Worm (Caenorhabditis elegans) whole organism, L3 larva: ENCODE data around the gene str-135.

Experiments
- ZK546.5 ChIP-seq: sonication (generic microtip); optimal IDR thresholded peaks from 2 replicates; lab custom pipeline; 2017; ENCODE audit warnings: missing biosample characterization, missing genetic modification characterization
- aly-2 ChIP-seq: fragments of 150-350 bp; optimal IDR thresholded peaks from 2 replicates; lab custom pipeline; 2014; ENCODE audit warnings: missing biosample characterization, missing genetic modification characterization
- ceh-16 ChIP-seq: sonication (generic microtip); optimal IDR thresholded peaks from 2 replicates; lab custom pipeline; 2017; ENCODE audit warnings: missing biosample characterization, missing genetic modification characterization
- ceh-9 ChIP-seq: sonication (generic microtip); optimal IDR thresholded peaks from 2 replicates; lab custom pipeline; 2018; ENCODE audit warnings: missing biosample characterization, missing genetic modification characterization
- egl-27 ChIP-seq: sonication (generic microtip); optimal IDR thresholded peaks from 4 replicates; lab custom pipeline; 2017; ENCODE audit warnings: missing biosample characterization, missing genetic modification reagents, missing genetic modification characterization
- egl-5 ChIP-seq: fragments of 150-350 bp; optimal IDR thresholded peaks from 2 replicates; lab custom pipeline; 2017; ENCODE audit warnings: missing biosample characterization, missing genetic modification reagents, missing genetic modification characterization, inconsistent platforms
- elt-2 ChIP-seq: sonication (generic microtip); optimal IDR thresholded peaks from 2 replicates; lab custom pipeline; 2016; ENCODE audit warnings: missing genetic modification reagents, mild to moderate bottlenecking, missing genetic modification characterization, missing compliant biosample characterization
- elt-3 ChIP-seq, 3 experiments: fragments of 150-350 bp in 1 of 3; sonication (generic microtip) in 2 of 3; optimal IDR thresholded peaks; 2 replicates in 2 of 3; 4 replicates in 1 of 3; lab custom pipeline; 2014 to 2017; ENCODE audit warnings: missing biosample characterization in 3 of 3, missing genetic modification characterization in 3 of 3
- fkh-10 ChIP-seq: sonication (generic microtip); optimal IDR thresholded peaks from 2 replicates; lab custom pipeline; 2017; ENCODE audit warnings: missing biosample characterization, missing genetic modification reagents, missing genetic modification characterization
- fkh-2 ChIP-seq: fragments of 150-350 bp; optimal IDR thresholded peaks from 2 replicates; lab custom pipeline; 2014; ENCODE audit warnings: missing biosample characterization, missing genetic modification reagents, missing genetic modification characterization
- fos-1 ChIP-seq: fragments of 150-350 bp; optimal IDR thresholded peaks from 2 replicates; lab custom pipeline; 2014; ENCODE audit warnings: missing biosample characterization, missing genetic modification characterization
- jun-1 ChIP-seq: fragments of 150-350 bp; optimal IDR thresholded peaks from 2 replicates; lab custom pipeline; 2014; ENCODE audit warnings: missing biosample characterization, missing genetic modification reagents, missing genetic modification characterization
- lin-15B ChIP-seq: fragments of 150-350 bp; optimal IDR thresholded peaks from 2 replicates; lab custom pipeline; 2014; ENCODE audit warnings: missing biosample characterization, missing genetic modification characterization
- lin-39 ChIP-seq: fragments of 150-350 bp; optimal IDR thresholded peaks from 2 replicates; lab custom pipeline; 2018; ENCODE audit warnings: missing biosample characterization, missing genetic modification reagents, missing genetic modification characterization
- lsy-12 ChIP-seq: sonication (generic microtip); optimal IDR thresholded peaks from 2 replicates; lab custom pipeline; 2016; ENCODE audit warnings: mild to moderate bottlenecking, missing genetic modification characterization, missing compliant biosample characterization
- mml-1 ChIP-seq: fragments of 150-350 bp; sonication (generic microtip); optimal IDR thresholded peaks from 3 replicates; lab custom pipeline; 2014; ENCODE audit warnings: missing biosample characterization, missing genetic modification characterization
- nfya-1 ChIP-seq: sonication (generic microtip); optimal IDR thresholded peaks from 2 replicates; lab custom pipeline; 2017; ENCODE audit warnings: missing genetic modification characterization, mild to moderate bottlenecking, missing compliant biosample characterization, antibody characterized with exemption, moderate library complexity; ENCODE audit not compliant: insufficient read depth
- nhr-11 ChIP-seq: fragments of 150-350 bp; optimal IDR thresholded peaks from 2 replicates; lab custom pipeline; 2014; ENCODE audit warnings: missing biosample characterization, missing genetic modification characterization
- nhr-12 ChIP-seq: fragments of 150-350 bp; optimal IDR thresholded peaks from 2 replicates; lab custom pipeline; 2014; ENCODE audit warnings: missing biosample characterization, missing genetic modification characterization
- nhr-23 ChIP-seq: fragments of 150-350 bp; optimal IDR thresholded peaks from 2 replicates; lab custom pipeline; 2014; ENCODE audit warnings: missing biosample characterization, missing genetic modification reagents, missing genetic modification characterization
- nhr-237 ChIP-seq: fragments of 150-350 bp; optimal IDR thresholded peaks from 2 replicates; lab custom pipeline; 2014; ENCODE audit warnings: missing biosample characterization, missing genetic modification characterization
- nhr-25 ChIP-seq: sonication (generic microtip); optimal IDR thresholded peaks from 2 replicates; lab custom pipeline; 2017; ENCODE audit warnings: missing biosample characterization, missing genetic modification characterization
- nhr-28 ChIP-seq: fragments of 150-350 bp; optimal IDR thresholded peaks from 2 replicates; lab custom pipeline; 2014; ENCODE audit warnings: missing biosample characterization, missing genetic modification characterization
- nhr-67 ChIP-seq: fragments of 150-350 bp; optimal IDR thresholded peaks from 2 replicates; lab custom pipeline; 2014; ENCODE audit warnings: missing biosample characterization, missing genetic modification characterization
- nhr-76 ChIP-seq: fragments of 150-350 bp; sonication (generic microtip); optimal IDR thresholded peaks from 5 replicates; lab custom pipeline; 2014; ENCODE audit warnings: missing biosample characterization, missing genetic modification characterization
- pqm-1 ChIP-seq: fragments of 150-350 bp; optimal IDR thresholded peaks from 2 replicates; lab custom pipeline; 2017; ENCODE audit warnings: missing biosample characterization, missing genetic modification characterization, inconsistent platforms
- sea-2 ChIP-seq: fragments of 150-350 bp; sonication (generic microtip); optimal IDR thresholded peaks from 4 replicates; lab custom pipeline; 2014; ENCODE audit warnings: missing biosample characterization, missing genetic modification reagents, missing genetic modification characterization
- skn-1 ChIP-seq: fragments of 150-350 bp; optimal IDR thresholded peaks from 2 replicates; lab custom pipeline; 2014; ENCODE audit warnings: missing biosample characterization, missing genetic modification characterization
- snpc-4 ChIP-seq: fragments of 150-350 bp; optimal IDR thresholded peaks from 2 replicates; lab custom pipeline; 2014; ENCODE audit warnings: missing biosample characterization, missing genetic modification characterization
- tbx-2 ChIP-seq: sonication (generic microtip); optimal IDR thresholded peaks from 2 replicates; lab custom pipeline; 2016; ENCODE audit warnings: mild to moderate bottlenecking, missing genetic modification characterization, missing compliant biosample characterization
- unc-39 ChIP-seq: sonication (generic microtip); optimal IDR thresholded peaks from 4 replicates; lab custom pipeline; 2017; ENCODE audit warnings: missing biosample characterization, missing genetic modification characterization
- zag-1 ChIP-seq: fragments of 150-350 bp; optimal IDR thresholded peaks from 2 replicates; lab custom pipeline; 2014; ENCODE audit warnings: missing biosample characterization, missing genetic modification characterization
- ztf-11 ChIP-seq: fragments of 150-350 bp; optimal IDR thresholded peaks from 2 replicates; lab custom pipeline; 2014; ENCODE audit warnings: missing biosample characterization, missing genetic modification characterization
- ztf-4 ChIP-seq: fragments of 150-350 bp; optimal IDR thresholded peaks from 2 replicates; lab custom pipeline; 2014; ENCODE audit warnings: missing biosample characterization, missing genetic modification characterization

Gene str-135

ce11 chrV:8285455-8285854, 4.8 kb upstream of the str-135 start:
- TF ChIP-seq elt-2 (tag; lab: Kevin White, UChicago) (peak; percentile 4), ztf-11 (tag; lab: Kevin White, UChicago) (no peak), pqm-1 (tag; lab: Kevin White, UChicago) (peak; percentile 51)

- TF ChIP-seq ceh-16 (tag; lab: Kevin White, UChicago) (no peak), nhr-25 (tag; lab: Kevin White, UChicago) (no peak), fkh-2 (tag; lab: Kevin White, UChicago) (no peak), tbx-2 (tag; lab: Kevin White, UChicago) (no peak), fkh-10 (no peak), nfya-1 (tag; lab: Kevin White, UChicago) (no peak), nhr-28 (tag; lab: Kevin White, UChicago) (no peak)
Measured at ce11 chrV:8284800-8285199, 4.1 kb upstream of the str-135 start, which contains the start of gene slc-17.5. TSS of gene slc-17.5 (minus strand) at chrV:8284900.

DNA sequence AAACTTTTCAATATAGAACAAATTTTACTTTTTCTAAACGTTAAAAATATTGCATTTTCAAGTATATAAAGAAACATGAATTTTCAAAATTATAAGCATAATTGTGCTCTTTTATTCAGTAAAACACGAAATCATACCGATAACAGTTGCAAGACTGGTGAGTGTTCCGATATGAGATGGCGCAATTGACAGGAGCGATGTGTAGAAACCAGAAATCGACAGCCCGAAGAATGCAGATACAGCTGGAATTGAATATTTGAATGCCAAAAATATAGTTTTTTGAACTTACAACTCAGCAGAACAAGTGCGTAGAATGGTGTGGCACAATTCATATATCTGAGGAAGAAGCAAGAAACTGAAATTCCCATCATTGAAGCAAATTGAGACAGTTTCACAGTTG, 2.3 kb upstream of the str-135 start:
- TF ChIP-seq ZK546.5 = no peak
- TF ChIP-seq egl-5 (tag; lab: Kevin White, UChicago) = no peak
- TF ChIP-seq snpc-4 (tag; lab: Kevin White, UChicago) = no peak
- no peak for TF ChIP-seq aly-2
- no peak for TF ChIP-seq pqm-1 (tag; lab: Kevin White, UChicago)
- TF ChIP-seq nhr-76 (tag; lab: Kevin White, UChicago) = no peak
- TF ChIP-seq tbx-2 (tag; lab: Kevin White, UChicago) = no peak
- no peak for TF ChIP-seq nhr-12 (tag; lab: Kevin White, UChicago)
- TF ChIP-seq nhr-28 (tag; lab: Kevin White, UChicago) = no peak
- no peak for TF ChIP-seq nhr-67 (tag; lab: Kevin White, UChicago)
- TF ChIP-seq zag-1 (tag; lab: Kevin White, UChicago) = no peak
- TF ChIP-seq nhr-237 (tag; lab: Kevin White, UChicago) = no peak
- no peak for TF ChIP-seq fkh-2 (tag; lab: Kevin White, UChicago)
- TF ChIP-seq nhr-23 (tag; lab: Kevin White, UChicago) = no peak
- no peak for TF ChIP-seq nhr-25 (tag; lab: Kevin White, UChicago)
- TF ChIP-seq sea-2 (GFP tag; lab: Kevin White, UChicago) = no peak
- no peak for TF ChIP-seq nhr-11 (tag; lab: Kevin White, UChicago)
- TF ChIP-seq, all 47 proteins: peak for 0

DNA sequence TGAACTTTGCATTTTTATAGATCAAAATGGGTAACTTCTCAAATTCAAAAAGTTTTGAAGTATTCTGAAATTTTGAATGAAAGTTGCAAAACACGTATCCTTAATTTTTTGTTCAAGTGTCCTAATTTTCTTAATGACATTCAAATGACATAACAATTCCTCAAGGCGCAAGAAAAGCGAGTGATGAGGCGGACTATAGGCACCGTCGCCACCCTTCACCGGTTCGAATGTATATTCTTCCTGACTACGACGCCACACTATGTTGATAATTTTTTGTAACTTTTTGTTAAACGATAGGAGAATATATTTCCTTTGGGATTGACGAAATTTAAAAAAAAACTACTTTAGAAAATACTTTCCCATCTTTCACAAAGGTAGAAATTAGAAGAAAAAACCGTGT, 976 bp upstream of the str-135 start:
- TF ChIP-seq fkh-2 (tag; lab: Kevin White, UChicago) = no peak
- TF ChIP-seq ceh-9 (tag; lab: Kevin White, UChicago) = no peak
- no peak for TF ChIP-seq nhr-237 (tag; lab: Kevin White, UChicago)
- no peak for TF ChIP-seq lin-39 (tag; lab: Kevin White, UChicago)
- no peak for TF ChIP-seq elt-3 (tag; optimal IDR thresholded peaks at IDR 0.05; lab: Kevin White, UChicago)
- no peak for TF ChIP-seq egl-27 (tag; lab: Kevin White, UChicago)
- no peak for TF ChIP-seq fkh-10
- TF ChIP-seq fos-1 (tag; lab: Kevin White, UChicago) = no peak
- no peak for TF ChIP-seq jun-1 (tag; lab: Kevin White, UChicago)
- no peak for TF ChIP-seq nhr-11 (tag; lab: Kevin White, UChicago)
- no peak for TF ChIP-seq lsy-12 (tag; lab: Kevin White, UChicago)
- no peak for TF ChIP-seq ceh-16 (tag; lab: Kevin White, UChicago)
- no peak for TF ChIP-seq tbx-2 (tag; lab: Kevin White, UChicago)
- no peak for TF ChIP-seq skn-1 (tag; lab: Kevin White, UChicago)
- no peak for TF ChIP-seq elt-2 (tag; lab: Kevin White, UChicago)
- no peak for TF ChIP-seq nhr-76 (tag; lab: Kevin White, UChicago)
- TF ChIP-seq ztf-4 (tag; lab: Kevin White, UChicago) = no peak
- TF ChIP-seq mml-1 (tag; lab: Kevin White, UChicago) = no peak
- no peak for TF ChIP-seq egl-5 (tag; lab: Kevin White, UChicago)
- TF ChIP-seq nhr-28 (tag; lab: Kevin White, UChicago) = no peak

DNA sequence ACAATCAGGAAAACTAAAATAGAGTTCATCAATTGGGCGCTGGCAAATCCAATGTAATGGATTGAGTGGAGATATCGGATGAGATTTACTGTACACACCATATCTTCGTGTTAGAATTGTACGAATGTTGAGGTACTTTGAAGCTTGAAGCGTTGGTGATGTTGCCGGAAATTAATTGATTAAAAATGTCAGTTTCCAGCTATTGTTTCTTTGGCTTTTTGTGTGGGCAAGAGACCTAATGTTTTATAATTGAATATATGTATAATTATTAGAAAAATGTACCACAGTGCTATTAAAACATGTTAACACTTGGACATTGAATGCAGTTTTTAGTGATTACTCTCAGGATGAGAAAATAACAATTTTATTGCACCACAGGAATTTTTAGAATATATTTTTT, 1.8 kb downstream of the str-135 start, which contains the start of gene str-136:
Gene str-136 (minus strand): TSS at position 101 of the 400 bp plus-strand sequence.
- TF ChIP-seq tbx-2 (tag; lab: Kevin White, UChicago) (no peak), ztf-11 (tag; lab: Kevin White, UChicago) (no peak), unc-39 (tag; lab: Kevin White, UChicago) (no peak), lin-15B (tag; lab: Kevin White, UChicago) (no peak), fkh-2 (tag; lab: Kevin White, UChicago) (no peak), mml-1 (tag; lab: Kevin White, UChicago) (no peak), ceh-16 (tag; lab: Kevin White, UChicago) (no peak)
